Fruit fly (Drosophila melanogaster) whole organism, adult: Measurements from ENCODE around the gene Best1.

Source experiments
- CG11617 ChIP-seq: fragments of 200-800 bp; sonication (Bioruptor generic); optimal IDR thresholded peaks from 2 replicates; lab custom pipeline; 2017; ENCODE audit warnings: mild to moderate bottlenecking, missing biosample characterization, missing genetic modification reagents, missing genetic modification characterization
- CG12768 ChIP-seq: fragments of 200-800 bp; sonication (Bioruptor generic); optimal IDR thresholded peaks from 2 replicates; lab custom pipeline; 2017; ENCODE audit warnings: missing biosample characterization, missing genetic modification characterization, mild to moderate bottlenecking, moderate library complexity, missing genetic modification reagents
- CG14711 ChIP-seq: fragments of 200-800 bp; sonication (Bioruptor generic); optimal IDR thresholded peaks from 2 replicates; lab custom pipeline; 2018; ENCODE audit warnings: missing biosample characterization, mild to moderate bottlenecking, missing genetic modification characterization, moderate library complexity
- CG1620 ChIP-seq: fragments of 200-800 bp; sonication (Bioruptor generic); optimal IDR thresholded peaks from 2 replicates; lab custom pipeline; 2016; ENCODE audit warnings: missing biosample characterization, missing genetic modification characterization
- CG33017 ChIP-seq: fragments of 200-800 bp; sonication (Bioruptor generic); optimal IDR thresholded peaks from 2 replicates; lab custom pipeline; 2018; ENCODE audit warnings: missing biosample characterization, mild to moderate bottlenecking, missing genetic modification characterization, moderate library complexity
- CG5204 ChIP-seq: fragments of 200-800 bp; sonication (Bioruptor generic); optimal IDR thresholded peaks from 2 replicates; lab custom pipeline; 2016; ENCODE audit warnings: missing biosample characterization, missing genetic modification characterization
- CG7045 ChIP-seq: fragments of 200-800 bp; sonication (Bioruptor generic); optimal IDR thresholded peaks from 2 replicates; lab custom pipeline; 2017; ENCODE audit warnings: missing biosample characterization, mild to moderate bottlenecking, missing genetic modification characterization
- CG7101 ChIP-seq: fragments of 200-800 bp; sonication (Bioruptor generic); optimal IDR thresholded peaks from 2 replicates; lab custom pipeline; 2018; ENCODE audit warnings: missing biosample characterization, mild to moderate bottlenecking, missing genetic modification characterization, moderate library complexity
- Clk ChIP-seq: fragments of 200-800 bp; sonication (Bioruptor generic); optimal IDR thresholded peaks from 2 replicates; lab custom pipeline; 2017; ENCODE audit warnings: missing biosample characterization, missing genetic modification characterization
- Crg-1 ChIP-seq: fragments of 200-800 bp; sonication (Bioruptor generic); optimal IDR thresholded peaks from 2 replicates; lab custom pipeline; 2016; ENCODE audit warnings: missing biosample characterization, missing genetic modification characterization
- Hr96 ChIP-seq: fragments of 200-800 bp; sonication (Bioruptor generic); optimal IDR thresholded peaks from 2 replicates; lab custom pipeline; 2016; ENCODE audit warnings: missing biosample characterization, missing genetic modification characterization
- Mnt ChIP-seq: fragments of 200-800 bp; sonication (Bioruptor generic); optimal IDR thresholded peaks from 2 replicates; lab custom pipeline; 2016; ENCODE audit warnings: missing biosample characterization, mild to moderate bottlenecking, missing genetic modification characterization
- bab1 ChIP-seq: fragments of 200-800 bp; sonication (Bioruptor generic); optimal IDR thresholded peaks from 3 replicates; lab custom pipeline; 2019; ENCODE audit warnings: missing biosample characterization, mild to moderate bottlenecking, missing genetic modification characterization, moderate library complexity
- cic ChIP-seq: fragments of 200-800 bp; sonication (Bioruptor generic); optimal IDR thresholded peaks from 2 replicates; lab custom pipeline; 2017; ENCODE audit warnings: missing biosample characterization, mild to moderate bottlenecking, missing genetic modification characterization, moderate library complexity
- cnc ChIP-seq, 2 experiments: fragments of >200 bp; optimal IDR thresholded peaks; 2 replicates each; lab custom pipeline; 2017
- kay ChIP-seq: fragments of 200-800 bp; sonication (Bioruptor generic); peaks from one replicate; lab custom pipeline; 2016; ENCODE audit warnings: missing biosample characterization, missing genetic modification characterization, borderline replicate concordance
- ovo ChIP-seq: fragments of 200-800 bp; sonication (Bioruptor generic); optimal IDR thresholded peaks from 2 replicates; lab custom pipeline; 2016; ENCODE audit warnings: missing biosample characterization, missing genetic modification characterization
- pad ChIP-seq: fragments of 200-800 bp; sonication (Bioruptor generic); optimal IDR thresholded peaks from 3 replicates; lab custom pipeline; 2017; ENCODE audit warnings: missing biosample characterization, missing genetic modification characterization, mild to moderate bottlenecking, moderate library complexity, missing genetic modification reagents
- tj ChIP-seq: fragments of 200-800 bp; sonication (Bioruptor generic); optimal IDR thresholded peaks from 3 replicates; lab custom pipeline; 2017; ENCODE audit warnings: missing biosample characterization, mild to moderate bottlenecking, missing genetic modification characterization, moderate library complexity
- toe ChIP-seq: fragments of 200-800 bp; sonication (Bioruptor generic); optimal IDR thresholded peaks from 2 replicates; lab custom pipeline; 2016; ENCODE audit warnings: missing biosample characterization, missing genetic modification characterization

The Best1 gene

dm6 chr3R:10134341-10134668, 36.0 kb downstream of the Best1 start:
- TF ChIP-seq Clk (GFP tag; lab: Kevin White, UChicago), result peak; percentile 68
- peak; percentile 94 for TF ChIP-seq CG1620 (GFP tag; lab: Kevin White, UChicago)
- TF ChIP-seq CG14711 (tag; lab: Kevin White, UChicago), result peak; percentile 59
- TF ChIP-seq cic (GFP tag; lab: Kevin White, UChicago), result peak; percentile 74
- peak; percentile 95 for TF ChIP-seq Crg-1 (GFP tag; lab: Kevin White, UChicago)
- TF ChIP-seq Mnt (GFP tag; lab: Kevin White, UChicago), result peak; percentile 85
- TF ChIP-seq Hr96 (GFP tag; lab: Kevin White, UChicago), result no peak
- peak; percentile 32 for TF ChIP-seq bab1 (GFP tag; lab: Kevin White, UChicago)
- peak; percentile 8 for TF ChIP-seq CG11617
- TF ChIP-seq pad (GFP tag; lab: Kevin White, UChicago), result peak; percentile 76
- peak; percentile 90 for TF ChIP-seq tj (GFP tag; lab: Kevin White, UChicago)
- TF ChIP-seq cnc (optimal IDR thresholded peaks at IDR 0.05; lab: Kevin White, UChicago), result no peak
- TF ChIP-seq kay, result no peak
- no peak for TF ChIP-seq toe
- peak; percentile 85 for TF ChIP-seq CG7101 (tag; lab: Kevin White, UChicago)
- peak; percentile 67 for TF ChIP-seq CG5204
- peak; percentile 98 for TF ChIP-seq ovo (GFP tag; lab: Kevin White, UChicago)
- TF ChIP-seq CG7045 (GFP tag; lab: Kevin White, UChicago), result peak; percentile 50
- TF ChIP-seq CG33017, result peak; percentile 25
- TF ChIP-seq CG12768, result peak; percentile 86

- TF ChIP-seq kay (peak; percentile 32), CG33017 (no peak), CG11617 (peak; percentile 1), pad (GFP tag; lab: Kevin White, UChicago) (peak; percentile 99)
Measured at dm6 chr3R:10133419-10134340, 36.6 kb downstream of the Best1 start.

- no peak for TF ChIP-seq Mnt (GFP tag; lab: Kevin White, UChicago)
- TF ChIP-seq kay, result no peak
- no peak for TF ChIP-seq pad (GFP tag; lab: Kevin White, UChicago)
- no peak for TF ChIP-seq CG11617
Measured at dm6 chr3R:10132906-10133416, 37.3 kb downstream of the Best1 start.

- TF ChIP-seq cic (GFP tag; lab: Kevin White, UChicago) (peak; percentile 46), Crg-1 (GFP tag; lab: Kevin White, UChicago) (peak; percentile 27), toe (no peak), ovo (GFP tag; lab: Kevin White, UChicago) (no peak), CG12768 (peak; percentile 34), pad (GFP tag; lab: Kevin White, UChicago) (peak; percentile 12), CG14711 (tag; lab: Kevin White, UChicago) (no peak), CG5204 (no peak), CG1620 (GFP tag; lab: Kevin White, UChicago) (peak; percentile 3), CG7101 (tag; lab: Kevin White, UChicago) (peak; percentile 31), kay (peak; percentile 12), CG33017 (peak; percentile 39)
Measured at dm6 chr3R:10130975-10131529, 39.2 kb downstream of the Best1 start.

dm6 chr3R:10130091-10130490, 40.2 kb downstream of the Best1 start:
- TF ChIP-seq cnc (optimal IDR thresholded peaks at IDR 0.05; lab: Kevin White, UChicago), result no peak
- TF ChIP-seq pad (GFP tag; lab: Kevin White, UChicago), result no peak
- no peak for TF ChIP-seq kay
- no peak for TF ChIP-seq Hr96 (GFP tag; lab: Kevin White, UChicago)
- TF ChIP-seq CG1620 (GFP tag; lab: Kevin White, UChicago), result no peak
- peak; percentile 3 for TF ChIP-seq CG33017
- TF ChIP-seq CG7045 (GFP tag; lab: Kevin White, UChicago), result no peak
- TF ChIP-seq bab1 (GFP tag; lab: Kevin White, UChicago), result peak; percentile 29
- no peak for TF ChIP-seq Clk (GFP tag; lab: Kevin White, UChicago)
- TF ChIP-seq CG11617, result no peak
- no peak for TF ChIP-seq Crg-1 (GFP tag; lab: Kevin White, UChicago)
- TF ChIP-seq CG14711 (tag; lab: Kevin White, UChicago), result peak; percentile 21
- TF ChIP-seq tj (GFP tag; lab: Kevin White, UChicago), result no peak
- no peak for TF ChIP-seq CG7101 (tag; lab: Kevin White, UChicago)

- TF ChIP-seq pad (GFP tag; lab: Kevin White, UChicago), result no peak
- TF ChIP-seq CG14711 (tag; lab: Kevin White, UChicago), result no peak
- peak; percentile 16 for TF ChIP-seq ovo (GFP tag; lab: Kevin White, UChicago)
- TF ChIP-seq cnc (optimal IDR thresholded peaks at IDR 0.05; lab: Kevin White, UChicago), result no peak
- TF ChIP-seq CG7101 (tag; lab: Kevin White, UChicago), result no peak
Measured at dm6 chr3R:10125477-10125876, 44.8 kb downstream of the Best1 start, which contains the start of gene knk. Gene knk, minus strand, starts transcription at chr3R:10125664.
